Fruit fly (Drosophila melanogaster) whole organism: ENCODE data around the gene TfIIEalpha.

Experiments used
- Dll ChIP-seq: fragments of >200 bp; optimal IDR thresholded peaks from 2 replicates; lab custom pipeline; 2017
- usp ChIP-seq: fragments of >200 bp; optimal IDR thresholded peaks from 2 replicates; lab custom pipeline; 2017; ENCODE audit warnings: missing biosample characterization, missing genetic modification characterization, mixed read lengths

- TF ChIP-seq usp (no peak), Dll (no peak)
These were observed 2.6 kb downstream of the TfIIEalpha start for dm6 chr3L:11684522-11684851.
